Worm (Caenorhabditis elegans) whole organism, L3 larva: ENCODE data around the gene C33B4.2.

Experiments
- elt-1 ChIP-seq: fragments of 150-350 bp; optimal IDR thresholded peaks from 2 replicates; lab custom pipeline; 2014; ENCODE audit warnings: missing biosample characterization, missing genetic modification characterization
- eor-1 ChIP-seq, 2 experiments: fragments of 150-350 bp; optimal IDR thresholded peaks; 2 replicates each; lab custom pipeline; 2014 to 2018; ENCODE audit warnings: missing biosample characterization in 2 of 2, missing genetic modification characterization in 2 of 2
- fkh-10 ChIP-seq: sonication (generic microtip); optimal IDR thresholded peaks from 2 replicates; lab custom pipeline; 2017; ENCODE audit warnings: missing biosample characterization, missing genetic modification reagents, missing genetic modification characterization
- nhr-11 ChIP-seq: fragments of 150-350 bp; optimal IDR thresholded peaks from 2 replicates; lab custom pipeline; 2014; ENCODE audit warnings: missing biosample characterization, missing genetic modification characterization
- nhr-25 ChIP-seq: sonication (generic microtip); optimal IDR thresholded peaks from 2 replicates; lab custom pipeline; 2017; ENCODE audit warnings: missing biosample characterization, missing genetic modification characterization
- nhr-28 ChIP-seq: fragments of 150-350 bp; optimal IDR thresholded peaks from 2 replicates; lab custom pipeline; 2014; ENCODE audit warnings: missing biosample characterization, missing genetic modification characterization
- pha-4 ChIP-seq: fragments of 150-350 bp; optimal IDR thresholded peaks from 2 replicates; lab custom pipeline; 2014; ENCODE audit warnings: missing biosample characterization, missing genetic modification reagents, missing genetic modification characterization
- pqm-1 ChIP-seq: fragments of 150-350 bp; optimal IDR thresholded peaks from 2 replicates; lab custom pipeline; 2017; ENCODE audit warnings: missing biosample characterization, missing genetic modification characterization, inconsistent platforms
- skn-1 ChIP-seq: fragments of 150-350 bp; optimal IDR thresholded peaks from 2 replicates; lab custom pipeline; 2014; ENCODE audit warnings: missing biosample characterization, missing genetic modification characterization
- snpc-4 ChIP-seq: fragments of 150-350 bp; optimal IDR thresholded peaks from 2 replicates; lab custom pipeline; 2014; ENCODE audit warnings: missing biosample characterization, missing genetic modification characterization
- tbx-2 ChIP-seq: sonication (generic microtip); optimal IDR thresholded peaks from 2 replicates; lab custom pipeline; 2016; ENCODE audit warnings: mild to moderate bottlenecking, missing genetic modification characterization, missing compliant biosample characterization
- ztf-11 ChIP-seq: fragments of 150-350 bp; optimal IDR thresholded peaks from 2 replicates; lab custom pipeline; 2014; ENCODE audit warnings: missing biosample characterization, missing genetic modification characterization
- ztf-4 ChIP-seq: fragments of 150-350 bp; optimal IDR thresholded peaks from 2 replicates; lab custom pipeline; 2014; ENCODE audit warnings: missing biosample characterization, missing genetic modification characterization

DNA sequence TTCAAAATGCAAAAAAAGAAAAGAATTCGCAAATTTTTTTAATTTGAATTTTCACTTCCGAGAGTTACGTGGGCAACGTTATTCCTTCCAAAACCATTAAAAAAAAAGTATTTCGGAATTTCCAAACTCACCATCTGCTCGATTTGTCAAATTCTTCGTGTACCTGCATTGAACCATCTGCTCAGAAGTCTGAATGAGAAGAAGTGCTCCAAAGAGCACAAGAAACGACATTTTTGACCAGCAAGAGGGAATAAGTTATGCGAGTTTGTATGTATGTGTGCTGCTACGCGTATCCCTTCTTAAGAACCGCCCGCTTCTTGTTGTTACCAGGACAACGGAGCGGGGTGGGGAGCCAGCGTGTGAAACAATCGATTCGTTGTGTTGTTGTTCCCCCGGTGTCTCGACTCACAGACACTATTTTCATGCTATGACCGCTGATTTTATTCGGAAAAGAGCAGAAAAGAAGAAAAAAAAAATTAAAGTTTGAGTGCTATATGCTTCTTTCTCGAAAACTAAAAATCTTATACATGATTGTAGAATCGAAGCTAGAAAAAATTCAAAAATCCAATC is 28.6 kb downstream of the C33B4.2 start, which contains the start of gene lgc-20:
- TF ChIP-seq ztf-4 (tag; lab: Kevin White, UChicago) = no peak
- no peak for TF ChIP-seq nhr-25 (tag; lab: Kevin White, UChicago)
- TF ChIP-seq nhr-11 (tag; lab: Kevin White, UChicago) = no peak
- TF ChIP-seq snpc-4 (tag; lab: Kevin White, UChicago) = no peak
- no peak for TF ChIP-seq ztf-11 (tag; lab: Kevin White, UChicago)
- TF ChIP-seq elt-1 (tag; lab: Kevin White, UChicago) = no peak
- TF ChIP-seq nhr-28 (tag; lab: Kevin White, UChicago) = no peak
- no peak for TF ChIP-seq fkh-10 (GFP tag; lab: Kevin White, UChicago)
- no peak for TF ChIP-seq pqm-1 (tag; lab: Kevin White, UChicago)
- no peak for TF ChIP-seq tbx-2 (tag; lab: Kevin White, UChicago)
- no peak for TF ChIP-seq eor-1 (tag; optimal IDR thresholded peaks at IDR 0.05; lab: Kevin White, UChicago)
- TF ChIP-seq skn-1 (tag; lab: Kevin White, UChicago) = no peak
- TF ChIP-seq pha-4 (tag; lab: Kevin White, UChicago) = no peak
